Fruit fly (Drosophila melanogaster): ENCODE measurements around the gene CG10041.

Gene CG10041

DNA sequence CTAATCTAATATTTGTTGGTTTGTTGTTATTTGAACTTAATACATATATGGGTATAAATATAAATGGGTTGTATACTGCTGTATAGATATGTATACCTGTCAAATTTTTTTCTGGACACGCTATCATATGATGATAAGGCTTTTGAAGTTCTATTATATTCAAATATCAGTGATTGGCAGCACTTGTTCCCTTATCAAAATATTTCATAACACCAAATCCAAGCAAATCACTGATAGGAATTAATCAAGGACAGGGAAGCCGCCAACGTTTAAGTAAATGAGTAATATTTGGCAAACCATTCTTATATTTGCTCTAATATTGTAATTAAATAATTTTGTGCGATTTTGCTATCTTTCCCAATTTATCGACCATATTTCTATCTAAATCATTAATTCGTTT lies 27.3 kb upstream of the CG10041 start:
- TF ChIP-seq pan (optimal IDR thresholded peaks at IDR 0.05) = no peak
- no peak for TF ChIP-seq EcR (GFP tag; optimal IDR thresholded peaks at IDR 0.05)

DNA sequence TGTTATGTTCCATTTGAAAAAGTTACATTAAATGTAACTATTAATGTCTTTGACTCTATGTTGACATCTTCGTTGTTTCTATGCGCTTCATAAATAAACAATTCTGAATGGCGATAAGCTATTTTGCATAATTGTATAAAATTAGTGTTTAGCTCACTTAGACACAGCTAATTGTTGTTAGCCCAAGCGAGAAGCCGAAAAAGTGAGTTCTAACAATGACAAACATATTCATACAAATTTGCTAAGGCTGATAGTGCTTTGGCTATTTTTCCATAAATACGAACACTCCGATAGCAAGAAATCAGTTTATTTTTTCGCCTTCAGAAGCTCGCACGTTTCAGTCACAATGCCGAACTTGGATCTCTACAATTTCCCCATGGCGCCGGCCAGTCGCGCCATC lies 26.3 kb upstream of the CG10041 start, which contains the start of gene GstD7:
GstD7 (plus strand) TSS at position 301 of the 400 bp plus-strand sequence.
- TF ChIP-seq psq (optimal IDR thresholded peaks at IDR 0.05) (no peak), CG8478 (optimal IDR thresholded peaks at IDR 0.05) (no peak), usp (GFP tag; optimal IDR thresholded peaks at IDR 0.05) (no peak), EcR (GFP tag; optimal IDR thresholded peaks at IDR 0.05) (no peak), pan (optimal IDR thresholded peaks at IDR 0.05) (no peak), Dll (optimal IDR thresholded peaks at IDR 0.05) (no peak)

dm6 chr3R:12376828-12377227 lies 24.9 kb upstream of the CG10041 start, which contains the start of gene GstD6:
Gene GstD6, plus strand, starts transcription at chr3R:12377128.
- no peak for TF ChIP-seq pan (optimal IDR thresholded peaks at IDR 0.05)
- no peak for TF ChIP-seq Dll (optimal IDR thresholded peaks at IDR 0.05)
- no peak for TF ChIP-seq CG8478 (optimal IDR thresholded peaks at IDR 0.05)
- no peak for TF ChIP-seq usp (GFP tag; optimal IDR thresholded peaks at IDR 0.05)
- no peak for TF ChIP-seq EcR (GFP tag; optimal IDR thresholded peaks at IDR 0.05)
- no peak for TF ChIP-seq psq (optimal IDR thresholded peaks at IDR 0.05)

DNA sequence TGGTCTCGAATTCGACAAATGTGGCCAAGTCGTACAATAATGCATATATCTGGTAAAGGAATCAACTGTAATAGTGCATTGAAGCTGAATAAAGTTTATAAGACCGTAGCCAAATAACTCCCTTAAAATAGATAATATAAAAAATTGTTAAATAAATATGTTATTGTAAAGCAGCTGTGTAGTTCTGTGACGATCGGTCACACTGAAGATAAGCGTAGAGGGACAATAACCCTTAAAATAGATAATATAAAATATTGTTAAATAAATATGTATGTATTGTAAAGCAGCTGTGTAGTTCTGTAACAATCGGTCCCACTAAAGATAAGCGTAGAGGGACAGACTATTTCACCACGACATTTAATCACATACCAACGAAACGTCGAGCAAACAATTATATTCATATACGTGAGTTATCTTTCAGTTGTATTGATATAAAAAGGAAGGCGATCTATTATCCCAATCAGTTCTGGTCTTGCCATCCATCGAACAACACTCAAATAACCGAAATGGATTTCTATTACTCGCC lies 23.4 kb upstream of the CG10041 start, which contains the start of gene GstD5:
GstD5 (plus strand) TSS at position 476 of the 526 bp plus-strand sequence.
- TF ChIP-seq EcR (GFP tag; optimal IDR thresholded peaks at IDR 0.05) (no peak), usp (GFP tag; optimal IDR thresholded peaks at IDR 0.05) (no peak), pan (optimal IDR thresholded peaks at IDR 0.05) (no peak), psq (optimal IDR thresholded peaks at IDR 0.05) (no peak), Dll (optimal IDR thresholded peaks at IDR 0.05) (no peak), CG8478 (optimal IDR thresholded peaks at IDR 0.05) (no peak)

dm6 chr3R:12373800-12374199 lies 21.9 kb upstream of the CG10041 start, which contains the start of gene GstD4:
Gene GstD4, plus strand, starts transcription at chr3R:12374100.
- TF ChIP-seq CG8478 (optimal IDR thresholded peaks at IDR 0.05) = no peak
- TF ChIP-seq EcR (GFP tag; optimal IDR thresholded peaks at IDR 0.05) = no peak
- no peak for TF ChIP-seq psq (optimal IDR thresholded peaks at IDR 0.05)
- no peak for TF ChIP-seq usp (GFP tag; optimal IDR thresholded peaks at IDR 0.05)

- TF ChIP-seq usp (GFP tag; optimal IDR thresholded peaks at IDR 0.05) = no peak
- TF ChIP-seq EcR (GFP tag; optimal IDR thresholded peaks at IDR 0.05) = no peak
- no peak for TF ChIP-seq CG8478 (optimal IDR thresholded peaks at IDR 0.05)
- TF ChIP-seq psq (optimal IDR thresholded peaks at IDR 0.05) = no peak
- no peak for TF ChIP-seq pan (optimal IDR thresholded peaks at IDR 0.05)
- no peak for TF ChIP-seq Dll (optimal IDR thresholded peaks at IDR 0.05)
These were observed 20.9 kb upstream of the CG10041 start, which contains the start of gene GstD3 for dm6 chr3R:12372800-12373199. Gene GstD3, plus strand, starts transcription at chr3R:12373068.

DNA sequence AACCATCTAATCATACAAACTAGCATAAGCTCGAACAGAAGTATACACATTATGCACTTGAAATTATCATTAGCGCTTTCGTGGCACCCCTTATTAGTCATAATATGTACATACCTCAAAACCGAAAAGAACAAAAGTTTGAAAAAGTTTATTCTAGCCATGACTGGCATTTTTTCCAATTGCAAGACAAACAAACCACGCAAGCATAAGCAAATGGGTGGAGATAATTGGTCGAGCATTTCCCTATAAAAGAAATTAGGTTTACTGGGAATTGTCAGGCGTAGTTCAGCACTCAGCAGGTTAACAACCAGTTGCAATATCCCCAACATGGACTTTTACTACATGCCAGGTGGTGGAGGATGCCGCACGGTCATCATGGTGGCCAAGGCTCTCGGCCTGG lies 19.8 kb upstream of the CG10041 start, which contains the start of gene GstD2:
GstD2 (plus strand) TSS at position 301 of the 400 bp plus-strand sequence.
- TF ChIP-seq EcR (GFP tag; optimal IDR thresholded peaks at IDR 0.05) = no peak
- TF ChIP-seq CG8478 (optimal IDR thresholded peaks at IDR 0.05) = no peak
- no peak for TF ChIP-seq usp (GFP tag; optimal IDR thresholded peaks at IDR 0.05)
- no peak for TF ChIP-seq psq (optimal IDR thresholded peaks at IDR 0.05)
- no peak for TF ChIP-seq Dll (optimal IDR thresholded peaks at IDR 0.05)

dm6 chr3R:12370643-12370995 lies 18.7 kb upstream of the CG10041 start:
- TF ChIP-seq Dll (optimal IDR thresholded peaks at IDR 0.05) = no peak
- TF ChIP-seq CG8478 (optimal IDR thresholded peaks at IDR 0.05) = no peak
- peak in 1 of 2 experiments; percentile 64 for TF ChIP-seq EcR (GFP tag; optimal IDR thresholded peaks at IDR 0.05)
- TF ChIP-seq usp (GFP tag; optimal IDR thresholded peaks at IDR 0.05) = no peak
- TF ChIP-seq pan (optimal IDR thresholded peaks at IDR 0.05) = no peak

dm6 chr3R:12369793-12370642 lies 18.1 kb upstream of the CG10041 start:
- no peak for TF ChIP-seq EcR (GFP tag; optimal IDR thresholded peaks at IDR 0.05)
- no peak for TF ChIP-seq CG8478 (optimal IDR thresholded peaks at IDR 0.05)
- no peak for TF ChIP-seq psq (optimal IDR thresholded peaks at IDR 0.05)
- TF ChIP-seq pan (optimal IDR thresholded peaks at IDR 0.05) = no peak
- TF ChIP-seq usp (GFP tag; optimal IDR thresholded peaks at IDR 0.05) = no peak
- no peak for TF ChIP-seq Dll (optimal IDR thresholded peaks at IDR 0.05)

DNA sequence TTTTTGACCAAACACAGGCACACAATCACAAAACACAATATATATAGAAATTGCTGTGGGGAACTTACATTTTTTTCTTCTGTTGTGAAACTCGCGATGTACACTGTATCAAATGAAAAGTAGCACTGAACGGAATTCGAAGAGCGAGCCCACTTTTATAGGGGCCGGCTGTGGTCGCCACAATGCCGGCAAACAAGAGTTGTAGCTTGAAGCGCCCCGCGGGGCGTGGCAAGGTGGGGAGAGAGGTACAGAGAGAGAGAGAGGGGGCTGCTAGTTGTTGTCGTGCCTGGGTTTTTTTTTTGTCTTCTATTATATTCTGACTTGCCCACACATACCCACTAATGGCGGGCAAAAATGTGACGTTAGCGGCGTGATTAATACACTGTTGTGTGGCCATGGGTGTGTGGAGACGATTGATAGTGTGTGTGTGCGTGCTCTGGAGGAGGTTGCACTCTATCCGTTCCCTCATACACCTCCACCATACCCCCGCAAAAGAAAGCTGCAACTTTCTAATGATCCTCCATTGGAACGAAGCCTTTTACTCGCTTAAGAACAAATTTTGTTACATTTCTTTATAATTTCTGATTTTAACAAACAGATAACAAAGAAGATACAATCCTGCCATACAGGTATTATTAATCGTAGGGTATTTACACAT lies 17.4 kb upstream of the CG10041 start, which contains the start of gene GstD1:
GstD1 (minus strand) TSS at position 134 of the 658 bp plus-strand sequence.
- TF ChIP-seq EcR (GFP tag; optimal IDR thresholded peaks at IDR 0.05) (peak in 1 of 2 experiments; percentile 4), Dll (optimal IDR thresholded peaks at IDR 0.05) (no peak)

DNA sequence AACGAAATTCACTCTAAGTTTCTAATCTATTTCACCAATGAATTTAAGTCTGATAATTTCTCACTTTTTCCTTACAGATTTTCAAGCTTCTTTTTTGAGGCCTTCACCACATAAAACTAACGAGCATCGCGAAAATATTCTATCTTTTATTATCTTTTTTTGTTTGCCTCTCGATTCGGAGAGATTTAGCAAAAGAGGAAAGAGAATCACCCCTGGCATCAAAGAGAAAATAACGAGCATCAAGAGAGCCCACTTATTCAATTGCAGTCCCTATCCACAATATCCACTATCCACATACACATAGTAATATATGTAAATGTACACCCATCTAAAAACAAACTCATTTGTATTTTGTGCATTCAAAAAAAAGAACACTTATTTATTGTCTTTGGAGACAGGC lies 15.6 kb upstream of the CG10041 start, which contains the start of gene GstD9:
GstD9 (minus strand) TSS at position 101 of the 400 bp plus-strand sequence.
- no peak for TF ChIP-seq pan (optimal IDR thresholded peaks at IDR 0.05)
- no peak for TF ChIP-seq psq (optimal IDR thresholded peaks at IDR 0.05)
- no peak for TF ChIP-seq EcR (GFP tag; optimal IDR thresholded peaks at IDR 0.05)
- no peak for TF ChIP-seq usp (GFP tag; optimal IDR thresholded peaks at IDR 0.05)
- TF ChIP-seq Dll (optimal IDR thresholded peaks at IDR 0.05) = no peak
- TF ChIP-seq CG8478 (optimal IDR thresholded peaks at IDR 0.05) = no peak

- no peak for TF ChIP-seq usp (GFP tag; optimal IDR thresholded peaks at IDR 0.05)
- no peak for TF ChIP-seq psq (optimal IDR thresholded peaks at IDR 0.05)
- no peak for TF ChIP-seq Dll (optimal IDR thresholded peaks at IDR 0.05)
- no peak for TF ChIP-seq EcR (GFP tag; optimal IDR thresholded peaks at IDR 0.05)
- no peak for TF ChIP-seq CG8478 (optimal IDR thresholded peaks at IDR 0.05)
- TF ChIP-seq pan (optimal IDR thresholded peaks at IDR 0.05) = no peak
These were observed 14.0 kb upstream of the CG10041 start for dm6 chr3R:12365887-12366286.

All from whole organism.